Worm (Caenorhabditis elegans): ENCODE measurements around the gene Y76B12C.8.

Gene Y76B12C.8

DNA sequence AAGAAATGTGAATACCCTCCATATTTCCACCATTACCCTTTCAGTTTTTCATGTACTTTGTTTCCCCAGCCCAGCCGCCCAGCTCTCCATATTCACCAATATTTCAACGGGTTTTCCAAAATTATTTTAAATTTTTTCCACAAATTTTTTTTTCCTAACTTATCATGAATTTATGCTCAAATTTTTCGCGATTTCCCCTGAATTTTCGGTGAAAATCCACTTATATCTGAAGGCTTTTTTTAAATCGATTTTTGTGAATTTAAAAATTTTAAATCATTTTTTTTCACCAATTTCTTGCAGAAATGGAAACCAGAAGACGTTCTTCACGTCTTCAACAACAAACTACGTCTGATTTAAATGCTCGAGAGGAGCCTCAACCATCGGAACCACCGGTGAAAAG is 13.0 kb downstream of the Y76B12C.8 start, which contains the start of gene xpc-1:
Gene xpc-1 (plus strand): TSS at position 301 of the 400 bp plus-strand sequence.
- no peak for TF ChIP-seq hlh-30 (tag; optimal IDR thresholded peaks at IDR 0.05; ENCODE audit: insufficient read depth)
- no peak for TF ChIP-seq mec-3 (tag; optimal IDR thresholded peaks at IDR 0.05; ENCODE audit: borderline replicate concordance)
- TF ChIP-seq tbx-7 (tag; optimal IDR thresholded peaks at IDR 0.05) = no peak
- no peak for TF ChIP-seq pros-1 (tag; optimal IDR thresholded peaks at IDR 0.05)
- TF ChIP-seq lin-11 (tag; optimal IDR thresholded peaks at IDR 0.05) = no peak
- no peak for TF ChIP-seq lim-6 (tag; optimal IDR thresholded peaks at IDR 0.05)
- no peak for TF ChIP-seq ref-2 (tag; optimal IDR thresholded peaks at IDR 0.05)

DNA sequence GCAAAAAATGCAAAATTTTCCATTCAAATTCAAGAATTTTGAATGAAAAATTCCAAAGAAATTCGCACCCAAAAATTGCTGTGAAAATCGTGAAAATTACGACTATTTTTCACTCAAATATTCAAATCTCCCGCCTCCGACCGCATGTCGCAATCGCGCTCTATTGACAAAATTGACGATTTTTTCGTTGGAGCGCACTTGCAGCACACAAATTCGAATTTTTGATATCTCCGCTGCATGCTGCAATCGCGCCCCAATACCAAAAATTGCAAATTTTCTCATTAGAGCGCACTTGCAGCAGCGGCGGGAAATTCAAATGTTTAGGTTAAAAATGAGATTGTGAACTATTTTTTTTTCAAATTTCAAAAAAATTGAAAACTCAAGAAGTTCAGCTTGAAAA is 18.0 kb downstream of the Y76B12C.8 start:
- TF ChIP-seq elt-4 (tag; optimal IDR thresholded peaks at IDR 0.05) = no peak
- TF ChIP-seq sdc-2 (tag; optimal IDR thresholded peaks at IDR 0.05) = no peak
- TF ChIP-seq sox-4 (tag; optimal IDR thresholded peaks at IDR 0.05) = no peak
- TF ChIP-seq ceh-45 (GFP tag; IDR thresholded peaks at IDR 0.05) = no peak
- no peak for TF ChIP-seq fkh-6 (tag; optimal IDR thresholded peaks at IDR 0.05)
- TF ChIP-seq ceh-48 (tag; optimal IDR thresholded peaks at IDR 0.05) = no peak
- no peak for TF ChIP-seq ceh-9 (tag; optimal IDR thresholded peaks at IDR 0.05)
- no peak for TF ChIP-seq ceh-22 (tag; optimal IDR thresholded peaks at IDR 0.05)
- TF ChIP-seq tbx-2 (tag; optimal IDR thresholded peaks at IDR 0.05) = no peak
- TF ChIP-seq pag-3 (tag; optimal IDR thresholded peaks at IDR 0.05; ENCODE audit: borderline replicate concordance) = no peak
- no peak for TF ChIP-seq che-1 (tag; optimal IDR thresholded peaks at IDR 0.05)
- no peak for TF ChIP-seq fkh-10 (GFP tag; optimal IDR thresholded peaks at IDR 0.05)
- TF ChIP-seq ahr-1 (tag; optimal IDR thresholded peaks at IDR 0.05) = no peak
- TF ChIP-seq ztf-16 (tag; optimal IDR thresholded peaks at IDR 0.05) = no peak
- no peak for TF ChIP-seq ceh-31 (tag; optimal IDR thresholded peaks at IDR 0.05)
- no peak for TF ChIP-seq fax-1 (tag; optimal IDR thresholded peaks at IDR 0.05)
- no peak for TF ChIP-seq hlh-8 (tag; optimal IDR thresholded peaks at IDR 0.05)
- TF ChIP-seq npax-4 (tag; optimal IDR thresholded peaks at IDR 0.05) = no peak
- no peak for TF ChIP-seq syd-9 (tag; optimal IDR thresholded peaks at IDR 0.05)
- TF ChIP-seq dve-1 (tag; optimal IDR thresholded peaks at IDR 0.05) = no peak

DNA sequence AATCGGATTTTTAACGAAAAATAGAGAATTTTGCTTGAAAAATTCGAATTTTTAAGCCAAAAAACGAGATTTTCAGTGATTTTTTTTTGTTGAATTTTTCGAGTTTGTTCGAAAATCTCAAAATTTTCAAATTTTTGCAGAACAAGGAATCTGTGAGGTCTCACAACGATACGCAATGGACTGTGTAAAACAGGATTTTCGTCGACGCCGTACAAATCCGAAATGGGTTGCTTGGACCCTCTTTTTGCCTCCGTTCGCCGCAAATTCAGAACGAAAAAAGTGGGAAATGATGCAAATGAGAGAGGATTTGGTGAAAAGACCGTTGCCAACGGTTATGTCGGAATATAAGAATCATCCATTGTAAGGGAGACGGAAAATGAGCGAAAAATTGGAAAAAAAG is 22.5 kb downstream of the Y76B12C.8 start:
- TF ChIP-seq eyg-1 (tag; optimal IDR thresholded peaks at IDR 0.05) (no peak), npax-4 (tag; optimal IDR thresholded peaks at IDR 0.05) (no peak), fax-1 (tag; optimal IDR thresholded peaks at IDR 0.05) (no peak), ceh-24 (tag; optimal IDR thresholded peaks at IDR 0.05) (no peak), unc-3 (GFP tag; conservative IDR thresholded peaks at IDR 0.05) (no peak), unc-3 (tag; optimal IDR thresholded peaks at IDR 0.05) (no peak), nfya-1 (tag; optimal IDR thresholded peaks at IDR 0.05) (no peak), dmd-4 (tag; optimal IDR thresholded peaks at IDR 0.05; ENCODE audit: borderline replicate concordance) (no peak), Y22D7AL.16 (tag; optimal IDR thresholded peaks at IDR 0.05) (no peak), hlh-15 (tag; optimal IDR thresholded peaks at IDR 0.05) (no peak), ceh-48 (tag; optimal IDR thresholded peaks at IDR 0.05) (no peak), unc-86 (tag; optimal IDR thresholded peaks at IDR 0.05) (no peak), sdc-2 (tag; optimal IDR thresholded peaks at IDR 0.05) (no peak), ama-1 (optimal IDR thresholded peaks at IDR 0.05) (no peak), hlh-30 (tag; optimal IDR thresholded peaks at IDR 0.05; ENCODE audit: insufficient read depth) (no peak), che-1 (tag; optimal IDR thresholded peaks at IDR 0.05) (no peak), unc-55 (GFP tag; optimal IDR thresholded peaks at IDR 0.05) (no peak), ceh-2 (tag; optimal IDR thresholded peaks at IDR 0.05) (no peak)

DNA sequence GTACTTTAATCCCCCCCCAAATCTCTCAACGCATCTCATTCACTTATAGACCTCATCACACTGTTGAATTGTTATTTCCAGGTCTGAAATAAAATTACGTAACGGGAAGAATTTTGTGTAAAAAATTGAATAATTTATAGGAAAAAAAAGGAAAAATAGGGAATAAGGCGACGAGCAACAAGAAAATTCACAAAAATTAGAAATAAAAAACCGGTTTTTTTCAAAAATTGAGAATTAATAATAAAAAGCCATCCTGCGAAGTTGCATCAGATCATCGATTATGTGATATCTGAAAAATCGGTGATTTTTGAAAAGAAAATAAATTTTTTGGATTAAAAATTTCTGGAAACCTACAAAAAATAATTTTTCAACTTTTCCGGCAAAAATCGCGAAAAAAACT is 29.1 kb downstream of the Y76B12C.8 start:
- no peak for TF ChIP-seq sox-2 (GFP tag; IDR thresholded peaks at IDR 0.05)
- TF ChIP-seq ceh-30 (tag; optimal IDR thresholded peaks at IDR 0.05) = no peak
- no peak for TF ChIP-seq unc-42 (tag; optimal IDR thresholded peaks at IDR 0.05)
- TF ChIP-seq odd-2 (tag; optimal IDR thresholded peaks at IDR 0.05) = no peak
- TF ChIP-seq ceh-34 (tag; optimal IDR thresholded peaks at IDR 0.05) = no peak
- no peak for TF ChIP-seq hlh-30 (tag; optimal IDR thresholded peaks at IDR 0.05; ENCODE audit: insufficient read depth)
- TF ChIP-seq pha-4 (tag; optimal IDR thresholded peaks at IDR 0.05) = no peak
- TF ChIP-seq sox-4 (tag; optimal IDR thresholded peaks at IDR 0.05) = no peak
- TF ChIP-seq sdc-2 (tag; optimal IDR thresholded peaks at IDR 0.05) = no peak
- TF ChIP-seq hlh-15 (tag; optimal IDR thresholded peaks at IDR 0.05) = no peak
- no peak for TF ChIP-seq zip-5 (tag; optimal IDR thresholded peaks at IDR 0.05)
- no peak for TF ChIP-seq npax-4 (tag; optimal IDR thresholded peaks at IDR 0.05)
- no peak for TF ChIP-seq pat-9 (tag; optimal IDR thresholded peaks at IDR 0.05)
- TF ChIP-seq pqm-1 (tag; optimal IDR thresholded peaks at IDR 0.05) = no peak
- TF ChIP-seq ceh-9 (tag; optimal IDR thresholded peaks at IDR 0.05) = no peak
- TF ChIP-seq rnt-1 (tag; optimal IDR thresholded peaks at IDR 0.05) = no peak
- TF ChIP-seq elt-4 (tag; optimal IDR thresholded peaks at IDR 0.05) = no peak
- no peak for TF ChIP-seq ttx-3 (tag; optimal IDR thresholded peaks at IDR 0.05)
